Fruit fly (Drosophila melanogaster): ENCODE results near the gene Cyp4ac3.

The Cyp4ac3 gene

DNA sequence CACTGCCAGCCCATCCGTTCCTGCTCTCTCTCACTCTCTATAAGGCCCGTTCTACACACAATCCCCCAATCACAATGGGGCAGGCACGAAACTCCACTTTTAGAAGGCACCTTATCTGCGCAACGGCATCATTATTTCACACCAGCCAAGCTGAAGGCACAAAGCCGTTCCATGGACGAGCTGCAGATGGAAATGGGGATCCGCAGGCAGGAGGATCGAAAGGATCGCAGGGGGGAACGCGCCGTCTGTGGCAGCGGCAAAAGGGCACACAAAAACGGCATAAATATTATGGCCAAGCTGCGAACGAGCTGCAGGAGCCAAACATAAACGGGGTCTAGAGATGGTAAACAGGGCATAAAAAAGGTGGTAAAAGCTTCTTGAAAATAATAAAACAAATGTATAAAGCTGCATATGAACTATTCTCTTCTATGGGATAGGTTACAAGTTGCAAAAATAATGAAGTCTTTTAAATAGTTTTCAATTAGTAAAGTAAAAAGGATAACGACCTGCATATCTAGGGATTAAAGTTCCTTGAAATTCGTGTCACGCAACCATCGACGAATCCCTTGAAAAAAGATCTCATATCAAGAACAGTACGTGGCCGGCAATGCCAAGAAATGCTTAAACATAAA is 15.8 kb upstream of the Cyp4ac3 start:
- no peak for TF ChIP-seq Hr96 (GFP tag; optimal IDR thresholded peaks at IDR 0.05)
- TF ChIP-seq Crg-1 (GFP tag; optimal IDR thresholded peaks at IDR 0.05), result no peak
- no peak for TF ChIP-seq tj (GFP tag; optimal IDR thresholded peaks at IDR 0.05)

DNA sequence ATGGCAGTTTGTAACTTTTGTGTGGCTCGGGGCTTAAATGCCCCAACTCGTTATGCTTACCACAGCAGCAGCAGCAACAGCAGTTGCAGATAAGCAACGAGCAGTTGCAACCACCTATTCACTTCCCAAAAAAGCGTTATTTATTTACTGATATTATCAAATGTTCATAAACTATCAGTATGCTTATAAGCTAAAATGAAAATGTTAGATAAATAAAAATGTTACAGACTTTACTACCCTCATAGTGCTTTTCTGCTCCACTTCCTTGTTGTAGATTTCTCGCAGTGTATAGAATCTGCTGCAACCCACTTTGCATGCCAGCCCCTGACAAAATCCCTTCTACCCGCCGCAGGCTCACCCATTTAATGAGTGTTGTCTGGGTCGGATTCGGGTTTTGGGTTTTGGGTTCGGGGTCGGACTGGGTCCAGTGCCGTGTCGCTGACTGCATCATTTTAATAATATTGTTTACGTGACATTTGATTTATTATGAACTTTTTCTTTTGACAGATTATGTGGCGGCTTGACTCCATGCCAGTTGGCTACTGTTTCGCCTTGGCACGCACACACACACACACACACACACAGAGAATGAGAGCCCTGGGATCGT is 14.1 kb upstream of the Cyp4ac3 start:
- no peak for TF ChIP-seq Crg-1 (GFP tag; optimal IDR thresholded peaks at IDR 0.05)
- TF ChIP-seq toe (GFP tag; optimal IDR thresholded peaks at IDR 0.05), result no peak
- no peak for TF ChIP-seq CG7045 (GFP tag; optimal IDR thresholded peaks at IDR 0.05)
- no peak for TF ChIP-seq CG33017 (tag; optimal IDR thresholded peaks at IDR 0.05)
- TF ChIP-seq CG11617 (GFP tag; optimal IDR thresholded peaks at IDR 0.05), result no peak
- TF ChIP-seq cic (GFP tag; optimal IDR thresholded peaks at IDR 0.05), result no peak
- no peak for TF ChIP-seq ovo (GFP tag; optimal IDR thresholded peaks at IDR 0.05)
- no peak for TF ChIP-seq CG14711 (tag; optimal IDR thresholded peaks at IDR 0.05)
- no peak for TF ChIP-seq CG7101 (tag; optimal IDR thresholded peaks at IDR 0.05)
- no peak for TF ChIP-seq CG5204 (GFP tag; optimal IDR thresholded peaks at IDR 0.05)
- no peak for TF ChIP-seq CG1620 (GFP tag; optimal IDR thresholded peaks at IDR 0.05)
- TF ChIP-seq CG12768 (GFP tag; optimal IDR thresholded peaks at IDR 0.05), result no peak
- no peak for TF ChIP-seq kay (GFP tag; ENCODE audit: borderline replicate concordance)
- no peak for TF ChIP-seq Clk (GFP tag; optimal IDR thresholded peaks at IDR 0.05)
- TF ChIP-seq pad (GFP tag; optimal IDR thresholded peaks at IDR 0.05), result no peak
- no peak for TF ChIP-seq cnc (optimal IDR thresholded peaks at IDR 0.05)
- TF ChIP-seq Hr96 (GFP tag; optimal IDR thresholded peaks at IDR 0.05), result no peak
- TF ChIP-seq bab1 (GFP tag; optimal IDR thresholded peaks at IDR 0.05), result no peak

- TF ChIP-seq CG7045 (GFP tag; optimal IDR thresholded peaks at IDR 0.05) (peak; percentile 20), CG1620 (GFP tag; optimal IDR thresholded peaks at IDR 0.05) (no peak), CG7101 (tag; optimal IDR thresholded peaks at IDR 0.05) (peak; percentile 54), CG33017 (tag; optimal IDR thresholded peaks at IDR 0.05) (peak; percentile 23), Hr96 (GFP tag; optimal IDR thresholded peaks at IDR 0.05) (peak; percentile 33), CG11617 (GFP tag; optimal IDR thresholded peaks at IDR 0.05) (peak; percentile 23), CG5204 (GFP tag; optimal IDR thresholded peaks at IDR 0.05) (peak; percentile 40), Mnt (GFP tag; optimal IDR thresholded peaks at IDR 0.05) (no peak), ovo (GFP tag; optimal IDR thresholded peaks at IDR 0.05) (peak; percentile 58), CG14711 (tag; optimal IDR thresholded peaks at IDR 0.05) (no peak), toe (GFP tag; optimal IDR thresholded peaks at IDR 0.05) (no peak), pad (GFP tag; optimal IDR thresholded peaks at IDR 0.05) (peak; percentile 53), tj (GFP tag; optimal IDR thresholded peaks at IDR 0.05) (no peak), kay (GFP tag; ENCODE audit: borderline replicate concordance) (no peak), Clk (GFP tag; optimal IDR thresholded peaks at IDR 0.05) (no peak), cic (GFP tag; optimal IDR thresholded peaks at IDR 0.05) (peak; percentile 69), bab1 (GFP tag; optimal IDR thresholded peaks at IDR 0.05) (no peak), Crg-1 (GFP tag; optimal IDR thresholded peaks at IDR 0.05) (peak; percentile 10), CG12768 (GFP tag; optimal IDR thresholded peaks at IDR 0.05) (peak; percentile 17), cnc (optimal IDR thresholded peaks at IDR 0.05) (no peak)
These were observed 12.1 kb upstream of the Cyp4ac3 start for dm6 chr2L:5256036-5256846.

DNA sequence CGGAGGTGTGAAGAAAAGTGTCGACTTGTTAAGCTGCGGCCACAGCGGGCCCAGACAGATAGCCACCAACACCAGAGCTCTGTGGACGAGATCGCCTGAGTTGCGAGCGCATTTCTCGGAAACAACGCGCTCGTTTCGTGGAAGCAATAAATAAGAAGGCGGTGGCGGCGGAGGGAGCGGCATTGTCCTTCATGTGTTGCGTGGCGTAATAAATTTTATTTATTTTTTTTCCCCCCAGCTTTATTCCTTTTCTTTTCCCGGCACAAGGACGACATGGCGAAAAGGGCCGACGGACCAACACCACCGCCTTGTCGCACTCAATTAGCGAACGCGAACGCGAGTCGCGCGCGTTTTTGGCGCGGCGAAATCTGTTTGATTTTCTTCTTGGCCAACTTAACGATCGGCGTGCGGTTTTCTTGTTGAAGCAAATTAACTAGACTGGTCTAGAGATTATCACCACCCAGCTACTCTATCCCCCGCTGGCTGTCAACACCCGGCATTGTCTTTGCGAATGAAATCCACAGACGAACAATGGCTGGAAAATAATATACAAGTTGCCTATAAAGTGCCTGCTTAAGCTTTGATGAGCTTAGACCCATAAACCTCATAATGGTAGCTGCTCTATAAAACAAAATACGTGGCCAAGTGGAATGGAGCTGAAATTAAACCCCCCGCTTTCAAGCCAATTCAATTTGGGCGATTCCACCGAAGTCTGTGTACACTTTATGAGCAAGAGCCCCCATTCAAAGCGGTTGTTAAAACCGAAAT is 9.0 kb upstream of the Cyp4ac3 start:
- TF ChIP-seq Crg-1 (GFP tag; optimal IDR thresholded peaks at IDR 0.05) (no peak), CG5204 (GFP tag; optimal IDR thresholded peaks at IDR 0.05) (no peak)

DNA sequence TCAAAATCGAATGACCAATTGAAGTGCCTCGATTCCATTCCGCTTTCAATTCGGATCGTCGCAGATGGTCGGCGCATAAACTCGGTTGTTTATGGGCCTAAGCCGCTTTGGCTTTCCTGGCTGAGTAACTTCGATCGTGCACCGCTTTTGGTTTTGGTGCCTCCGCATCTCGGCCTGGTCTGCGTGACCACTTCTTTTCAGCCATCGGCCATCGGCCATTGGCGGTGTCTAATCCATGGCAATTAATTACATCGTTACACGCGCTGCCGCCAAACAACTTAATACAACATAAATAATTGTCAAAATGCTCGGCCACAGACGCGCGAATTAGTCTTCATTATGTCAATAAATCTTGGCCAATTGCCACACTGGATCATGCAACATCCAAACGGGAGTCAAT is 8.0 kb upstream of the Cyp4ac3 start:
- TF ChIP-seq Mnt (GFP tag; optimal IDR thresholded peaks at IDR 0.05) (no peak), CG14711 (tag; optimal IDR thresholded peaks at IDR 0.05) (no peak), Hr96 (GFP tag; optimal IDR thresholded peaks at IDR 0.05) (no peak), Crg-1 (GFP tag; optimal IDR thresholded peaks at IDR 0.05) (no peak), cic (GFP tag; optimal IDR thresholded peaks at IDR 0.05) (no peak), CG12768 (GFP tag; optimal IDR thresholded peaks at IDR 0.05) (no peak)

Data from whole organism, adult.